Worm (Caenorhabditis elegans): ENCODE measurements around the gene F43B10.1.
A peak's percentile ranks its signal among the peaks of the same experiment; 100 is the strongest.

F43B10.1 gene

ce11 chrX:16618129-16618525 is 44.5 kb downstream of the F43B10.1 start:
- TF ChIP-seq ceh-79 (tag; optimal IDR thresholded peaks at IDR 0.05) = no peak
- no peak for TF ChIP-seq Y53F4B.3 (GFP tag; IDR thresholded peaks at IDR 0.05)
- no peak for TF ChIP-seq bed-2 (GFP tag; IDR thresholded peaks at IDR 0.05)
- TF ChIP-seq B0336.3 (GFP tag; IDR thresholded peaks at IDR 0.05) = no peak
- TF ChIP-seq hrde-1 (tag; optimal IDR thresholded peaks at IDR 0.05; ENCODE audit: borderline replicate concordance) = no peak
- no peak for TF ChIP-seq ztf-25 (GFP tag; IDR thresholded peaks at IDR 0.05)
- no peak for TF ChIP-seq F49E8.2 (tag; optimal IDR thresholded peaks at IDR 0.05; ENCODE audit: insufficient read depth)
- no peak for TF ChIP-seq K12H6.12 (tag; optimal IDR thresholded peaks at IDR 0.05)
- TF ChIP-seq nhr-179 (tag; optimal IDR thresholded peaks at IDR 0.05) = no peak
- no peak for TF ChIP-seq bed-1 (GFP tag; IDR thresholded peaks at IDR 0.05)
- no peak for TF ChIP-seq nhr-80 (tag; optimal IDR thresholded peaks at IDR 0.05)
- no peak for TF ChIP-seq let-526 (GFP tag; IDR thresholded peaks at IDR 0.05)
- TF ChIP-seq egl-44 (GFP tag; IDR thresholded peaks at IDR 0.05) = no peak
- no peak for TF ChIP-seq nfya-1 (tag; optimal IDR thresholded peaks at IDR 0.05; ENCODE audit: borderline replicate concordance, insufficient read depth)
- no peak for TF ChIP-seq F10E7.11 (tag; optimal IDR thresholded peaks at IDR 0.05)
- TF ChIP-seq fkh-3 (tag; optimal IDR thresholded peaks at IDR 0.05) = no peak
- TF ChIP-seq Y67H2A.10 (GFP tag; conservative IDR thresholded peaks at IDR 0.05) = no peak
- no peak for TF ChIP-seq dpff-1 (tag; optimal IDR thresholded peaks at IDR 0.05)
- TF ChIP-seq cebp-1 (GFP tag; IDR thresholded peaks at IDR 0.05) = no peak
- no peak for TF ChIP-seq cebp-1 (tag; optimal IDR thresholded peaks at IDR 0.05)
- no peak for TF ChIP-seq mcd-1 (GFP tag; IDR thresholded peaks at IDR 0.05)
- TF ChIP-seq madf-10 (tag; optimal IDR thresholded peaks at IDR 0.05) = no peak
- TF ChIP-seq C17E4.6 (GFP tag; IDR thresholded peaks at IDR 0.05) = no peak
- peak; percentile 19 for TF ChIP-seq snpc-1.3 (tag; optimal IDR thresholded peaks at IDR 0.05; ENCODE audit: insufficient read depth)
- TF ChIP-seq Y79H2A.3 (GFP tag; conservative IDR thresholded peaks at IDR 0.05) = no peak
- TF ChIP-seq hsf-1 (GFP tag; IDR thresholded peaks at IDR 0.05) = no peak
- no peak for TF ChIP-seq dpl-1 (GFP tag; optimal IDR thresholded peaks at IDR 0.05)
- no peak for TF ChIP-seq lin-40 (tag; optimal IDR thresholded peaks at IDR 0.05)
- TF ChIP-seq sptf-2 (GFP tag; optimal IDR thresholded peaks at IDR 0.05) = no peak
- TF ChIP-seq ztf-6 (GFP tag; IDR thresholded peaks at IDR 0.05) = no peak
- no peak for TF ChIP-seq K11D2.4 (GFP tag; IDR thresholded peaks at IDR 0.05)
- peak; percentile 39; the same call in 1 of the 2 replicates for TF ChIP-seq hmg-1.2 (GFP tag; IDR thresholded peaks at IDR 0.05)
- TF ChIP-seq D2030.7 (GFP tag; IDR thresholded peaks at IDR 0.05) = peak; percentile 81
- peak; percentile 5 for TF ChIP-seq ztf-26 (tag; optimal IDR thresholded peaks at IDR 0.05)
- no peak for TF ChIP-seq rcor-1 (GFP tag; IDR thresholded peaks at IDR 0.05)
- no peak for TF ChIP-seq ztf-22 (GFP tag; optimal IDR thresholded peaks at IDR 0.05)
- TF ChIP-seq Y53G8AR.9 (GFP tag; conservative IDR thresholded peaks at IDR 0.05) = no peak
- no peak for TF ChIP-seq ceh-27 (GFP tag; optimal IDR thresholded peaks at IDR 0.05)
- TF ChIP-seq cebp-2 (GFP tag; IDR thresholded peaks at IDR 0.05) = no peak
- TF ChIP-seq nhr-90 (tag; optimal IDR thresholded peaks at IDR 0.05) = peak; percentile 35
- peak; percentile 67 for TF ChIP-seq lin-26 (GFP tag; IDR thresholded peaks at IDR 0.05)
- peak; percentile 48 for TF ChIP-seq ztf-18 (tag; optimal IDR thresholded peaks at IDR 0.05)
- TF ChIP-seq nfya-2 (GFP tag; IDR thresholded peaks at IDR 0.05) = no peak
- TF ChIP-seq him-1 (tag; optimal IDR thresholded peaks at IDR 0.05) = no peak
- TF ChIP-seq aptf-2 (GFP tag; conservative IDR thresholded peaks at IDR 0.05) = no peak
- TF ChIP-seq madf-6 (GFP tag; IDR thresholded peaks at IDR 0.05) = peak; percentile 34; the same call in 1 of the 2 replicates
- no peak for TF ChIP-seq aptf-3 (GFP tag; IDR thresholded peaks at IDR 0.05)
- TF ChIP-seq snpc-4 (GFP tag; optimal IDR thresholded peaks at IDR 0.05) = no peak
- TF ChIP-seq snpc-4 (tag; optimal IDR thresholded peaks at IDR 0.05) = peak in 3 of 4 experiments; percentile 12 to 51 (median 33)

All from whole organism, young adult.